Worm (Caenorhabditis elegans) whole organism, midembryonic: ENCODE results near the gene catp-4.

Source experiments
- T22C8.4 ChIP-seq: fragments of 200-800 bp; sonication (Bioruptor generic); IDR thresholded peaks from 2 replicates; pipeline ENCODE4 v1.3.6; 2022; ENCODE audit warnings: missing genetic modification characterization, missing compliant biosample characterization
- cog-1 ChIP-seq: sonication (generic microtip); optimal IDR thresholded peaks from 2 replicates; lab custom pipeline; 2016; ENCODE audit warnings: missing genetic modification characterization, missing compliant biosample characterization
- flt-1 ChIP-seq: fragments of 200-800 bp; sonication (Bioruptor generic); IDR thresholded peaks from 2 replicates; pipeline ENCODE4 v1.3.6; 2022; ENCODE audit warnings: missing genetic modification characterization, missing compliant biosample characterization
- klf-2 ChIP-seq: fragments of 200-800 bp; sonication (Bioruptor generic); conservative IDR thresholded peaks from 2 replicates; pipeline ENCODE4 v1.3.6; 2022; ENCODE audit warnings: missing genetic modification reagents, missing genetic modification characterization, missing compliant biosample characterization
- med-1 ChIP-seq: sonication (generic microtip); optimal IDR thresholded peaks from 2 replicates; lab custom pipeline; 2017; ENCODE audit warnings: missing genetic modification characterization, mild to moderate bottlenecking, missing compliant biosample characterization, antibody characterized with exemption, missing genetic modification reagents; ENCODE audit not compliant: insufficient read depth
- tab-1 ChIP-seq: fragments of 200-800 bp; sonication (Bioruptor generic); IDR thresholded peaks from 2 replicates; pipeline ENCODE4 v1.3.6; 2022; ENCODE audit warnings: missing genetic modification characterization, missing compliant biosample characterization
- ztf-29 ChIP-seq: fragments of 200-800 bp; sonication (Bioruptor generic); IDR thresholded peaks from 2 replicates; pipeline ENCODE4 v1.3.6; 2022; ENCODE audit warnings: missing genetic modification reagents, missing genetic modification characterization, missing compliant biosample characterization

DNA sequence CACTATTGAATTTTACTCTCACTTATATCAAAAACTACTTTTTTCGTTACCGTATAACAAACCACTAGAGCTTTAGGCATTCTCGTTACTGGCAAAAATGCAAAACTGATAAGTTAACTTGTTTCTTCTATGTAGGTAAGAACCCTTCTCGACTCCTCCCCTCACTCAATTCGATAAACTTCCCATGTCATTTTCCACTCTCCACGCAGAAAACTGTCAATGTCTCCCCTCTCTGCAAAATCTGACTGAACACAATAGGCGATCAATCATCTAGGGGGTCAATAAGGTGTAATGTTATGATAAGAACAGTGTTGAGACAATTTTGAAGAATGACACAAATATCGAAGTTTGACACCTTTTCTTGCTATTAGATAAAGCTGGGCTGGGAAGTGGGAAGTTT, 25.4 kb downstream of the catp-4 start:
- TF ChIP-seq flt-1 (GFP tag; lab: Robert Waterston, UW), result no peak
- no peak for TF ChIP-seq T22C8.4 (GFP tag; lab: Robert Waterston, UW)
- no peak for TF ChIP-seq klf-2 (GFP tag; lab: Robert Waterston, UW)
- no peak for TF ChIP-seq cog-1 (tag; lab: Kevin White, UChicago)
- no peak for TF ChIP-seq med-1 (GFP tag; lab: Kevin White, UChicago)
- no peak for TF ChIP-seq tab-1 (GFP tag; lab: Robert Waterston, UW)
- TF ChIP-seq ztf-29 (GFP tag; lab: Robert Waterston, UW), result no peak
